Worm (Caenorhabditis elegans) whole organism, L4 larva: ENCODE results near the gene abt-4.

Experiments
- ZK546.5 ChIP-seq, 2 experiments: sonication (generic microtip); optimal IDR thresholded peaks; 2 replicates each; lab custom pipeline; 2017; ENCODE audit warnings: missing biosample characterization in 2 of 2, missing genetic modification characterization in 2 of 2
- dmd-6 ChIP-seq: fragments of 200-800 bp; sonication (Bioruptor generic); IDR thresholded peaks from 2 replicates; pipeline ENCODE4 v1.3.6; 2022; ENCODE audit warnings: missing genetic modification reagents, missing genetic modification characterization, missing compliant biosample characterization
- dpl-1 ChIP-seq: fragments of 150-350 bp; optimal IDR thresholded peaks from 2 replicates; lab custom pipeline; 2014; ENCODE audit warnings: missing biosample characterization, missing genetic modification reagents, missing genetic modification characterization
- egl-27 ChIP-seq: sonication (generic microtip); optimal IDR thresholded peaks from 3 replicates; lab custom pipeline; 2017; ENCODE audit warnings: missing biosample characterization, missing genetic modification reagents, missing genetic modification characterization
- lin-13 ChIP-seq: fragments of 150-350 bp; optimal IDR thresholded peaks from 2 replicates; lab custom pipeline; 2014; ENCODE audit warnings: missing biosample characterization, missing genetic modification reagents, missing genetic modification characterization
- lin-15B ChIP-seq: fragments of 150-350 bp; sonication (generic microtip); optimal IDR thresholded peaks from 3 replicates; lab custom pipeline; 2014; ENCODE audit warnings: missing biosample characterization, missing genetic modification characterization
- lin-39 ChIP-seq: fragments of 150-350 bp; optimal IDR thresholded peaks from 2 replicates; lab custom pipeline; 2014; ENCODE audit warnings: missing biosample characterization, missing genetic modification reagents, missing genetic modification characterization
- lsy-2 ChIP-seq, 2 experiments: fragments of 150-350 bp in 1 of 2; sonication (generic microtip) in 1 of 2; optimal IDR thresholded peaks; 2 replicates each; lab custom pipeline; 2014 to 2017; ENCODE audit warnings: missing biosample characterization in 2 of 2, missing genetic modification characterization in 2 of 2
- mes-2 ChIP-seq: sonication (generic microtip); optimal IDR thresholded peaks from 2 replicates; lab custom pipeline; 2016; ENCODE audit warnings: missing genotype, mild to moderate bottlenecking, missing genetic modification characterization, missing compliant biosample characterization; ENCODE audit not compliant: poor library complexity, severe bottlenecking
- nhr-11 ChIP-seq: fragments of 150-350 bp; optimal IDR thresholded peaks from 2 replicates; lab custom pipeline; 2014; ENCODE audit warnings: missing biosample characterization, missing genetic modification characterization
- pha-4 ChIP-seq, 2 experiments: fragments of 150-350 bp in 1 of 2; fragments of 200-800 bp in 1 of 2; sonication (Bioruptor generic) in 1 of 2; IDR thresholded peaks in 1 of 2; optimal IDR thresholded peaks in 1 of 2; 2 replicates each; pipeline versions ENCODE4 v1.3.6 to Lab custom; 2014 to 2022; ENCODE audit warnings: missing genetic modification characterization in 2 of 2, missing genetic modification reagents in 2 of 2, missing biosample characterization in 1 of 2, missing compliant biosample characterization in 1 of 2
- tra-1 ChIP-seq: fragments of 200-800 bp; sonication (Bioruptor generic); IDR thresholded peaks from 2 replicates; pipeline ENCODE4 v1.3.6; 2022; ENCODE audit warnings: missing genetic modification reagents, missing genetic modification characterization, missing compliant biosample characterization
- zag-1 ChIP-seq: fragments of 150-350 bp; optimal IDR thresholded peaks from 2 replicates; lab custom pipeline; 2014; ENCODE audit warnings: missing biosample characterization, missing genetic modification characterization

DNA sequence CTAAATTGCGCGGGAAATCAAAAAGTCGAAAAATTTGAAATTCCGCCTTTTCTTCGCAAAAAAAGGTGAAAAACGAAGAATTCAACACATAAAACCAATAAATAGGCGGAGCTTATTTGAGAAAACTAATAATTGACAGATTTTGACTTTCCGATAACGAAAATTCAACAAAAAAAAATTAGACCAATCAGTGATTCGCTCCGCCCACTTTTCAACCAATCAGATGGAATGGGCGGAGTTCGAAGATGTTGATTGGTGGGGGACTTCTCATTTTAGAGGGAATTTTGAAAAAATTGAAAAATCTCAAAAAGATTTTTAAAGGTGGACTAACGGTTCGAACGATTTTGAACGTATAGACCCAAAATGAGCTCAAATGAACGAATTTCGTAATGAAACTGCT, 20.3 kb upstream of the abt-4 start:
- TF ChIP-seq dpl-1 (GFP tag; lab: Kevin White, UChicago) (no peak), pha-4 (GFP tag; IDR thresholded peaks at IDR 0.05; lab: Robert Waterston, UW) (no peak), pha-4 (tag; optimal IDR thresholded peaks at IDR 0.05; lab: Kevin White, UChicago) (no peak), nhr-11 (tag; lab: Kevin White, UChicago) (no peak), egl-27 (tag; lab: Kevin White, UChicago) (no peak), dmd-6 (GFP tag; lab: Robert Waterston, UW) (no peak), lin-39 (no peak), lin-15B (no peak), lsy-2 (tag; optimal IDR thresholded peaks at IDR 0.05; lab: Kevin White, UChicago) (no peak), lin-13 (GFP tag; lab: Kevin White, UChicago) (no peak), tra-1 (no peak), ZK546.5 (tag; optimal IDR thresholded peaks at IDR 0.05; lab: Kevin White, UChicago) (no peak), zag-1 (tag; lab: Kevin White, UChicago) (no peak), mes-2 (tag; lab: Kevin White, UChicago) (no peak)
